Fruit fly (Drosophila melanogaster): ENCODE measurements around the gene Naglu.

The Naglu gene

DNA sequence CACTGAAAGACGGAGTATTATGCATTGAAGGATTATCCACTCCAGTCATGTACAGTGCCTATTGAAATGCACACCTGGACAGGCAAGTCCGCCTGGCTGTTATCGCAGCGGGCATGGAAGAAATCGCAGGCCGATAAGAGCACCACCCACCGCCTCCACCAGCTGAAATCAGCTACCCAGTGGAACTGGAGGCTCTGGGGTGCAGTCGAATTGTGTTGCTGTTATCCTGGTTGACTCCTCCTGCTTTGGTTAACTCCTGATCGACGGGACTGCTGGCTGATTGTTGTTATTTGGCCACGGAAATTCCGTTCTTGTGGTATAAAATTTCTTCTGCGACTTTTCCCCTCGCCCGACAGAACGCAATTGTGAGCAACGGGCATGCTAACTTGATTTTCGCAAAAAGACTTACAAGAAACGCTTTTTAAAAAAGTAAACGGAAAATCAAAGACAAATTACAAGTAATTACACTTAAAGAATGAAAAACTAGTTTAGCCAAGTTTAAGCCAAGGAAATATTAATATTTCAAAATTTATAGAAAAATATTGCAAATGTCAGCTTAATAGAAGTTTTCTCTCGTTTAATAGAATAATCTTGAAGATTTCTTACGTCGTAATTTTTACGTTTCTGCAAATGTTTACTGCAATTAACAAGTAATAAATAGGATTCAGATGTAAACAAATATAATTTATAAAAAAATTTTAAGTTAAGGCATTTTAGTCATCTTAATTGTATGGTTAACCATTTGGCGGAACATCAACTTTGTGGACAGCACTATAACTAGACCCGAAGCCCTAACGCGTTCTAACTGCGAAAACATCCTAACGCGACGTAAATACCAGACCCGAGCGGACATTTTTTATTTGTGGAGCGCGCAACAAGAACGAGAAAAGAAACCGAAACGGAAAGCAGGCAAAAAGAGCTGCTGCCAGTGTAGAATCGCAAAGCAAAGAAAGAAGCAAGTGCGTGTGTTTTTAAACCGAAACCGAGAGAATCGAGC is 3.5 kb upstream of the Naglu start, which contains the start of the genes CG13398 and Akap200:
TSS of gene CG13398 (minus strand) at position 370 of the 997 bp plus-strand sequence.
TSS of gene Akap200 (plus strand) at position 804 of the 997 bp plus-strand sequence.
- TF ChIP-seq sage (GFP tag; optimal IDR thresholded peaks at IDR 0.05) (no peak), Mio (GFP tag; optimal IDR thresholded peaks at IDR 0.05) (no peak), pan (optimal IDR thresholded peaks at IDR 0.05) (no peak), Dif (GFP tag; optimal IDR thresholded peaks at IDR 0.05; ENCODE audit: partially characterized antibody) (peak; percentile 54), dmrt93B (GFP tag; optimal IDR thresholded peaks at IDR 0.05) (no peak), Rel (GFP tag; optimal IDR thresholded peaks at IDR 0.05) (no peak), Rel (tag; optimal IDR thresholded peaks at IDR 0.05) (peak; percentile 29), foxo (GFP tag; optimal IDR thresholded peaks at IDR 0.05) (peak in 1 of 2 experiments; percentile 18), CrebA (GFP tag; optimal IDR thresholded peaks at IDR 0.05; ENCODE audit: borderline replicate concordance) (no peak), CG9705 (GFP tag; optimal IDR thresholded peaks at IDR 0.05) (no peak), Jra (GFP tag; optimal IDR thresholded peaks at IDR 0.05) (peak; percentile 33), Myc (optimal IDR thresholded peaks at IDR 0.05) (peak; percentile 52), Vsx2 (GFP tag; optimal IDR thresholded peaks at IDR 0.05; ENCODE audit: partially characterized antibody) (peak; percentile 38), OdsH (GFP tag; optimal IDR thresholded peaks at IDR 0.05) (no peak), psq (GFP tag; optimal IDR thresholded peaks at IDR 0.05) (no peak), lola (GFP tag; optimal IDR thresholded peaks at IDR 0.05) (no peak), h (GFP tag; optimal IDR thresholded peaks at IDR 0.05) (peak; percentile 13), Dfd (GFP tag; optimal IDR thresholded peaks at IDR 0.05) (no peak), Sp1 (GFP tag; optimal IDR thresholded peaks at IDR 0.05) (peak; percentile 37), Hnf4 (GFP tag; optimal IDR thresholded peaks at IDR 0.05) (peak; percentile 15), usp (GFP tag; optimal IDR thresholded peaks at IDR 0.05) (no peak), woc (GFP tag; optimal IDR thresholded peaks at IDR 0.05) (peak; percentile 76), HLH106 (tag; optimal IDR thresholded peaks at IDR 0.05) (peak; percentile 49), rgr (GFP tag; optimal IDR thresholded peaks at IDR 0.05) (peak; percentile 6), jim (GFP tag; optimal IDR thresholded peaks at IDR 0.05) (no peak), fru (GFP tag; optimal IDR thresholded peaks at IDR 0.05) (peak; percentile 33), dsf (GFP tag; optimal IDR thresholded peaks at IDR 0.05; ENCODE audit: borderline replicate concordance) (no peak), Hr78 (GFP tag; optimal IDR thresholded peaks at IDR 0.05) (no peak)

DNA sequence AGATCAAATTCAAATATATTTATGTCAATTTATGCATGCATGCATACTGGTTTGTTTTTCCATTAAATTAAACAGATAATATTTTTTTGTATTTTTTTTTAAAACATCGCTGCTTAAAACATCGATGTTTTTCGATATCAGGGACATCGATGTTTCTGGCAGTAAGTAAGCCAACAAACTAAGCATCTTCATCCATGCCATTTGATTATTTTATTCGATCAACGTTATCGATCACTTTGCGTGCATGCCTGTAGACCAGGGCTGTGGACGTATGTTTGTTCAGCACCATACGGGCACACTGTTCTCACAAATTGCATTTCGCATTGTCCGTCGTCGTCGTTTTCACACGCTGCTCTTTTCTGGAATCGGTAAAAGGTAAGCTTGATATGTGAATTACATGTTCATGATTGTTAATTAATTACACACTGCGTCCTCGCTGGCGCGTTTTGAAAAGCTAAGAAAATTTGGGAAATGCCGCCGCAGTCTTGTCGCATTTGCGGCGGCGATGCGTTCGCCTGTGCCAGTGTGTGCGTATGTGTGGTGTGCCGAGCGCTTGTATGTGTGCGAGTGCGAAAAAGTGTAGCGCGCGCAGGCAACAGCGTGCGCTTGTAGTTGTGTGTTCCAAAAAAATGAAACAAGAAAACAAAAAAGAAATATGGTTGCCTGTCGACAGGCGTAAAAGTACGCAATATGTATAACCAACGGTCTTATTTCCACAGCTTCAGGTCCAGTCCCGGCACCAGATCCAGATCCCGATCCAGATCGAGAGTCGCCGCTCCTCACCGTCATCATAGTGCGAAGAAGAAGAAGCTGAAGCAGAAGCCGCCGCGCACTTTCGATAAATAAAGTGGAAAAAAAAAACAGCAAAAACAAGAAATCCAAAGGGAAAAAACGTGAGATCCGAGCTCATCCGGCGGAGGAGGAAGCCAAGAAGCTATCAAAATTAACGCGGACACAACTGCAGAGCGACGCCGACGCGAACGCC is 8.1 kb downstream of the Naglu start, which contains the start of gene emb:
TSS of gene emb (plus strand) at position 288 of the 985 bp plus-strand sequence.
- TF ChIP-seq rgr (GFP tag; optimal IDR thresholded peaks at IDR 0.05) (peak; percentile 61), psq (GFP tag; optimal IDR thresholded peaks at IDR 0.05) (peak; percentile 45), pan (optimal IDR thresholded peaks at IDR 0.05) (no peak), fru (GFP tag; optimal IDR thresholded peaks at IDR 0.05) (peak; percentile 69), Sp1 (GFP tag; optimal IDR thresholded peaks at IDR 0.05) (peak; percentile 73), Vsx2 (GFP tag; optimal IDR thresholded peaks at IDR 0.05; ENCODE audit: partially characterized antibody) (no peak), Jra (GFP tag; optimal IDR thresholded peaks at IDR 0.05) (peak; percentile 40), Dfd (GFP tag; optimal IDR thresholded peaks at IDR 0.05) (no peak), Hr78 (GFP tag; optimal IDR thresholded peaks at IDR 0.05) (no peak), Dif (GFP tag; optimal IDR thresholded peaks at IDR 0.05; ENCODE audit: partially characterized antibody) (no peak), br (GFP tag; optimal IDR thresholded peaks at IDR 0.05) (no peak), dsf (GFP tag; optimal IDR thresholded peaks at IDR 0.05; ENCODE audit: borderline replicate concordance) (peak; percentile 6), Hr83 (GFP tag; optimal IDR thresholded peaks at IDR 0.05; ENCODE audit: poor library complexity, severe bottlenecking) (peak; percentile 80), ey (GFP tag; optimal IDR thresholded peaks at IDR 0.05) (peak; percentile 20), sage (GFP tag; optimal IDR thresholded peaks at IDR 0.05) (no peak), brk (GFP tag; optimal IDR thresholded peaks at IDR 0.05) (no peak), Hnf4 (GFP tag; optimal IDR thresholded peaks at IDR 0.05) (no peak), CG9705 (GFP tag; optimal IDR thresholded peaks at IDR 0.05) (peak; percentile 25), OdsH (GFP tag; optimal IDR thresholded peaks at IDR 0.05) (peak; percentile 40), woc (GFP tag; optimal IDR thresholded peaks at IDR 0.05) (peak; percentile 54), Myc (optimal IDR thresholded peaks at IDR 0.05) (no peak), N (GFP tag; optimal IDR thresholded peaks at IDR 0.05) (peak; percentile 75), Rel (GFP tag; optimal IDR thresholded peaks at IDR 0.05) (no peak), Rel (tag; optimal IDR thresholded peaks at IDR 0.05) (peak; percentile 49), lola (GFP tag; optimal IDR thresholded peaks at IDR 0.05) (no peak), dl (GFP tag; optimal IDR thresholded peaks at IDR 0.05; ENCODE audit: insufficient read depth in 1 of 2, partially characterized antibody in 2 of 2) (no peak), HLH106 (tag; optimal IDR thresholded peaks at IDR 0.05) (peak; percentile 11), h (GFP tag; optimal IDR thresholded peaks at IDR 0.05) (peak; percentile 58), foxo (GFP tag; optimal IDR thresholded peaks at IDR 0.05) (peak in 1 of 2 experiments; percentile 60), sv (GFP tag; optimal IDR thresholded peaks at IDR 0.05) (peak; percentile 7), jim (GFP tag; optimal IDR thresholded peaks at IDR 0.05) (peak; percentile 46), dmrt93B (GFP tag; optimal IDR thresholded peaks at IDR 0.05) (no peak)
